Worm (Caenorhabditis elegans) whole organism, young adult: ENCODE results near the gene Y75B7AR.1.

Experiments
- B0019.2 ChIP-seq: fragments of 200-800 bp; sonication (Bioruptor generic); conservative IDR thresholded peaks from 2 replicates; pipeline ENCODE4 v1.3.6; 2022; ENCODE audit warnings: missing genetic modification reagents, missing genetic modification characterization, missing compliant biosample characterization
- B0261.1 ChIP-seq: sonication (generic microtip); optimal IDR thresholded peaks from 2 replicates; lab custom pipeline; 2016; ENCODE audit warnings: mild to moderate bottlenecking, missing genetic modification characterization, moderate library complexity, missing compliant biosample characterization
- C06A6.2 ChIP-seq: fragments of 200-800 bp; sonication (Bioruptor generic); conservative IDR thresholded peaks from 2 replicates; pipeline ENCODE4 v1.3.6; 2022; ENCODE audit warnings: missing genetic modification characterization, missing compliant biosample characterization
- F23B12.7 ChIP-seq: sonication (generic microtip); optimal IDR thresholded peaks from 2 replicates; lab custom pipeline; 2017; ENCODE audit warnings: missing genetic modification characterization, mild to moderate bottlenecking, missing compliant biosample characterization, antibody characterized with exemption, moderate library complexity; ENCODE audit not compliant: insufficient read depth
- F37B4.10 ChIP-seq: fragments of 200-800 bp; sonication (Bioruptor generic); IDR thresholded peaks from 2 replicates; pipeline ENCODE4 v1.3.6; 2022; ENCODE audit warnings: missing genetic modification characterization, missing compliant biosample characterization
- F57C9.4 ChIP-seq: sonication (generic microtip); optimal IDR thresholded peaks from 2 replicates; lab custom pipeline; 2017; ENCODE audit warnings: mild to moderate bottlenecking, missing genetic modification characterization, missing compliant biosample characterization
- K12H6.12 ChIP-seq: fragments of 200-800 bp; sonication (Bioruptor generic); optimal IDR thresholded peaks from 2 replicates; lab custom pipeline; 2018; ENCODE audit warnings: mild to moderate bottlenecking, missing genetic modification characterization, missing compliant biosample characterization
- T07F8.4 ChIP-seq: sonication (generic microtip); optimal IDR thresholded peaks from 2 replicates; lab custom pipeline; 2016; ENCODE audit warnings: mild to moderate bottlenecking, missing genetic modification characterization, moderate library complexity, missing compliant biosample characterization
- Y53F4B.3 ChIP-seq: fragments of 200-800 bp; sonication (Bioruptor generic); IDR thresholded peaks from 2 replicates; pipeline ENCODE4 v1.3.6; 2022; ENCODE audit warnings: missing genetic modification reagents, missing genetic modification characterization, missing compliant biosample characterization
- Y67H2A.10 ChIP-seq: fragments of 200-800 bp; sonication (Bioruptor generic); conservative IDR thresholded peaks from 2 replicates; pipeline ENCODE4 v1.3.6; 2022; ENCODE audit warnings: missing genetic modification reagents, missing genetic modification characterization, missing compliant biosample characterization
- Y79H2A.3 ChIP-seq: fragments of 200-800 bp; sonication (Bioruptor generic); conservative IDR thresholded peaks from 2 replicates; pipeline ENCODE4 v1.3.6; 2022; ENCODE audit warnings: missing genetic modification reagents, missing genetic modification characterization, missing compliant biosample characterization
- ZK185.1 ChIP-seq: sonication (generic microtip); optimal IDR thresholded peaks from 2 replicates; lab custom pipeline; 2016; ENCODE audit warnings: mild to moderate bottlenecking, missing genetic modification characterization, missing compliant biosample characterization; ENCODE audit not compliant: poor library complexity, severe bottlenecking
- ama-1 ChIP-seq, 3 experiments: fragments of 150-350 bp in 1 of 3; sonication (generic microtip) in 2 of 3; optimal IDR thresholded peaks; 2 replicates each; lab custom pipeline; 2014 to 2018; ENCODE audit warnings: missing biosample characterization in 2 of 3, missing genetic modification characterization in 2 of 3, missing genetic modification reagents in 2 of 3
- aptf-2 ChIP-seq: fragments of 200-800 bp; sonication (Bioruptor generic); conservative IDR thresholded peaks from 2 replicates; pipeline ENCODE4 v1.3.6; 2022; ENCODE audit warnings: missing genetic modification reagents, missing genetic modification characterization, missing compliant biosample characterization
- aptf-3 ChIP-seq: fragments of 200-800 bp; sonication (Bioruptor generic); IDR thresholded peaks from 2 replicates; pipeline ENCODE4 v1.3.6; 2022; ENCODE audit warnings: missing genetic modification characterization, missing compliant biosample characterization
- athp-1 ChIP-seq: sonication (generic microtip); optimal IDR thresholded peaks from 2 replicates; lab custom pipeline; 2017; ENCODE audit warnings: mild to moderate bottlenecking, missing genetic modification characterization, missing compliant biosample characterization
- attf-6 ChIP-seq: fragments of 200-800 bp; sonication (Bioruptor generic); IDR thresholded peaks from 2 replicates; pipeline ENCODE4 v1.3.6; 2022; ENCODE audit warnings: missing genetic modification reagents, missing genetic modification characterization, missing compliant biosample characterization
- bed-2 ChIP-seq: fragments of 200-800 bp; sonication (Bioruptor generic); IDR thresholded peaks from 2 replicates; pipeline ENCODE4 v1.3.6; 2022; ENCODE audit warnings: missing genetic modification reagents, missing genetic modification characterization, missing compliant biosample characterization
- ceh-27 ChIP-seq: fragments of 200-800 bp; sonication (Bioruptor generic); optimal IDR thresholded peaks from 2 replicates; lab custom pipeline; 2018; ENCODE audit warnings: mild to moderate bottlenecking, missing genetic modification characterization, moderate library complexity, missing compliant biosample characterization
- ceh-91 ChIP-seq: fragments of 200-800 bp; sonication (Bioruptor generic); IDR thresholded peaks from 2 replicates; pipeline ENCODE4 v1.3.6; 2022; ENCODE audit warnings: missing genetic modification reagents, missing genetic modification characterization, missing compliant biosample characterization
- chd-7 ChIP-seq: sonication (generic microtip); optimal IDR thresholded peaks from 2 replicates; lab custom pipeline; 2016; ENCODE audit warnings: mild to moderate bottlenecking, missing genetic modification characterization, moderate library complexity, missing compliant biosample characterization
- dox-1 ChIP-seq: fragments of 200-800 bp; sonication (Bioruptor generic); IDR thresholded peaks from 2 replicates; pipeline ENCODE4 v1.3.6; 2022; ENCODE audit warnings: missing genetic modification reagents, missing genetic modification characterization, missing compliant biosample characterization
- him-1 ChIP-seq: sonication (generic microtip); optimal IDR thresholded peaks from 2 replicates; lab custom pipeline; 2016; ENCODE audit warnings: missing genotype, missing genetic modification reagents, missing genetic modification characterization, missing compliant biosample characterization
- hsf-1 ChIP-seq: fragments of 200-800 bp; sonication (Bioruptor generic); IDR thresholded peaks from 2 replicates; pipeline ENCODE4 v1.3.6; 2022; ENCODE audit warnings: missing genetic modification reagents, missing genetic modification characterization, missing compliant biosample characterization
- lin-35 ChIP-seq, 3 experiments: fragments of 150-350 bp in 2 of 3; sonication (generic microtip) in 1 of 3; optimal IDR thresholded peaks; 2 replicates each; lab custom pipeline; 2014 to 2018; ENCODE audit warnings: missing biosample characterization in 3 of 3, missing genetic modification characterization in 3 of 3, missing genetic modification reagents in 3 of 3
- lsl-1 ChIP-seq: fragments of 200-800 bp; sonication (Bioruptor generic); optimal IDR thresholded peaks from 2 replicates; lab custom pipeline; 2018; ENCODE audit warnings: mild to moderate bottlenecking, missing genetic modification characterization, moderate library complexity, missing compliant biosample characterization
- lsy-27 ChIP-seq: sonication (generic microtip); optimal IDR thresholded peaks from 2 replicates; lab custom pipeline; 2017; ENCODE audit warnings: missing genetic modification characterization, mild to moderate bottlenecking, missing compliant biosample characterization, antibody characterized with exemption, missing genotype, borderline replicate concordance; ENCODE audit not compliant: insufficient read depth
- madf-3 ChIP-seq: fragments of 200-800 bp; sonication (Bioruptor generic); IDR thresholded peaks from 2 replicates; pipeline ENCODE4 v1.3.6; 2022; ENCODE audit warnings: missing genetic modification reagents, missing genetic modification characterization, missing compliant biosample characterization
- mes-4 ChIP-seq: sonication (generic microtip); optimal IDR thresholded peaks from 2 replicates; lab custom pipeline; 2016; ENCODE audit warnings: missing genotype, missing genetic modification characterization, missing compliant biosample characterization
- nfya-1 ChIP-seq: sonication (generic microtip); optimal IDR thresholded peaks from 2 replicates; lab custom pipeline; 2017; ENCODE audit warnings: antibody characterized with exemption, missing compliant biosample characterization, missing genetic modification characterization, borderline replicate concordance; ENCODE audit not compliant: insufficient read depth
- nhr-120 ChIP-seq: fragments of 200-800 bp; sonication (Bioruptor generic); IDR thresholded peaks from 2 replicates; pipeline ENCODE4 v1.3.6; 2022; ENCODE audit warnings: missing genetic modification characterization, missing compliant biosample characterization
- nhr-80 ChIP-seq: sonication (generic microtip); optimal IDR thresholded peaks from 2 replicates; lab custom pipeline; 2016; ENCODE audit warnings: missing genetic modification characterization, missing compliant biosample characterization
- rpc-1 ChIP-seq, 2 experiments: fragments of 150-350 bp in 1 of 2; sonication (generic microtip) in 1 of 2; optimal IDR thresholded peaks; 2 replicates each; lab custom pipeline; 2014 to 2018; ENCODE audit warnings: missing biosample characterization in 1 of 2, missing genetic modification characterization in 1 of 2, missing genetic modification reagents in 1 of 2, missing genotype in 1 of 2
- snpc-1.1 ChIP-seq: sonication (generic microtip); optimal IDR thresholded peaks from 2 replicates; lab custom pipeline; 2017; ENCODE audit warnings: missing genetic modification characterization, mild to moderate bottlenecking, missing compliant biosample characterization, antibody characterized with exemption, moderate library complexity, missing genotype, missing genetic modification reagents; ENCODE audit not compliant: insufficient read depth
- somi-1 ChIP-seq: fragments of 200-800 bp; sonication (Bioruptor generic); optimal IDR thresholded peaks from 2 replicates; lab custom pipeline; 2018; ENCODE audit warnings: mild to moderate bottlenecking, missing genetic modification characterization, missing compliant biosample characterization
- tbp1 ChIP-seq: fragments of 200-800 bp; sonication (Bioruptor generic); optimal IDR thresholded peaks from 2 replicates; lab custom pipeline; 2018; ENCODE audit warnings: mild to moderate bottlenecking, missing genetic modification characterization, missing compliant biosample characterization
- tbx-9 ChIP-seq: sonication (generic microtip); optimal IDR thresholded peaks from 2 replicates; lab custom pipeline; 2016; ENCODE audit warnings: borderline replicate concordance, missing genetic modification characterization, inconsistent platforms, missing compliant biosample characterization
- unc-62 ChIP-seq: fragments of 150-350 bp; optimal IDR thresholded peaks from 2 replicates; lab custom pipeline; 2014; ENCODE audit warnings: missing biosample characterization, missing genetic modification reagents, missing genetic modification characterization
- xnd-1 ChIP-seq: sonication (generic microtip); optimal IDR thresholded peaks from 2 replicates; lab custom pipeline; 2016; ENCODE audit warnings: missing genotype, missing genetic modification reagents, missing genetic modification characterization, missing compliant biosample characterization
- ztf-3 ChIP-seq: fragments of 200-800 bp; sonication (Bioruptor generic); optimal IDR thresholded peaks from 2 replicates; lab custom pipeline; 2018; ENCODE audit warnings: mild to moderate bottlenecking, missing genetic modification characterization, missing compliant biosample characterization
- ztf-6 ChIP-seq: fragments of 200-800 bp; sonication (Bioruptor generic); IDR thresholded peaks from 2 replicates; pipeline ENCODE4 v1.3.6; 2022; ENCODE audit warnings: missing genetic modification reagents, missing genetic modification characterization, missing compliant biosample characterization

Gene Y75B7AR.1

DNA sequence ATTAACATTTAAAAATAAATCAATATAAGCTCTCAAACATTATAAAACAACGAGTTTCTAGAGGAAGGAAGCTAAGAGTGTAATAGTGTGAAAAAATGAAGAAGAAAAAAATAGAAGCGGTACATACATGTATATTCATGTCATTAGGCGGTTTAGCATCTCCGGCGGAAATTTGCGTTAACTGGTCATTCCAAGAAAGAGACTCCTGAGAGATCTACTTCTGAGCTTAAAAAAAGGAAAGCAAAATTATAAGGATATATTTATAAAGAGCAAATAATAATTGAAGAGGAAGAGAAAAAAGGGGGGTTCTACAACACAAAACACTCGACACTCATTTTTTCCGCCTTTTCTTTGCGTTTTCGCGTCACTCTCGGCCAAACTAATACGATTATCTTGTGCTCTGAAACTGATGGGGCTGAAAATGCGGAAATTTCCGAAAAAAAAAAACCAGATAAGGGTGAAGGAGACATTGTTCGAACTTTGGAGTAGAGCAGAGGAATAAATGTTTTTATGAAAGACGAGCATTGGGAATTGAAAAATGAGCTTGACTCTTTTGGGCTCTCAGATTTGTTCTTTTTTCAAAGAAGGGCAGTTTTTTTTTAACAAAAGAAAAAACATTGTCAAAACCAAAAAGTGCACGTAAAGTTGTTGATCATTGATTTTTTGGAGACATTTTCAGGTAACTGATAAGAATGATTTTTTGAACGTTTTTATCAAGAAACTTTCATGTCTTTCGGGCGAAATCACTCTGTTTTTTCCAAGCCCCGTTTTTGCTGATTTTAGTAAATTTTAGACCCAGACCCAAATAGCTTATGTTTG is 22.0 kb upstream of the Y75B7AR.1 start:
- no peak for TF ChIP-seq ZK185.1 (tag; lab: Kevin White, UChicago)
- no peak for TF ChIP-seq lin-35 (GFP tag; optimal IDR thresholded peaks at IDR 0.05; lab: Kevin White, UChicago)
- TF ChIP-seq nhr-80, result peak; percentile 78
- TF ChIP-seq, all 124 proteins: peak for 1

- TF ChIP-seq attf-6 (GFP tag; lab: Robert Waterston, UW), result no peak
- no peak for TF ChIP-seq dox-1 (GFP tag; lab: Robert Waterston, UW)
- TF ChIP-seq nhr-80, result no peak
- TF ChIP-seq chd-7, result no peak
- TF ChIP-seq mes-4 (tag; lab: Kevin White, UChicago), result no peak
- TF ChIP-seq him-1 (tag; lab: Kevin White, UChicago), result no peak
- TF ChIP-seq T07F8.4, result no peak
- no peak for TF ChIP-seq unc-62 (GFP tag; lab: Kevin White, UChicago)
- no peak for TF ChIP-seq ztf-3 (GFP tag; lab: Kevin White, UChicago)
- TF ChIP-seq nfya-1 (tag; lab: Kevin White, UChicago), result no peak
- TF ChIP-seq somi-1, result no peak
- no peak for TF ChIP-seq madf-3 (GFP tag; lab: Robert Waterston, UW)
- TF ChIP-seq ztf-6 (GFP tag; lab: Robert Waterston, UW), result no peak
- TF ChIP-seq hsf-1 (GFP tag; lab: Robert Waterston, UW), result no peak
- no peak for TF ChIP-seq nhr-120 (GFP tag; lab: Robert Waterston, UW)
- no peak for TF ChIP-seq F37B4.10
- TF ChIP-seq Y79H2A.3 (GFP tag; lab: Robert Waterston, UW), result no peak
- TF ChIP-seq F23B12.7 (tag; lab: Kevin White, UChicago), result no peak
- no peak for TF ChIP-seq F57C9.4 (tag; lab: Kevin White, UChicago)
Measured at ce11 chrV:1411459-1411858, 18.7 kb upstream of the Y75B7AR.1 start, which contains the start of gene snt-5. Gene snt-5 (minus strand): TSS chrV:1411559.

DNA sequence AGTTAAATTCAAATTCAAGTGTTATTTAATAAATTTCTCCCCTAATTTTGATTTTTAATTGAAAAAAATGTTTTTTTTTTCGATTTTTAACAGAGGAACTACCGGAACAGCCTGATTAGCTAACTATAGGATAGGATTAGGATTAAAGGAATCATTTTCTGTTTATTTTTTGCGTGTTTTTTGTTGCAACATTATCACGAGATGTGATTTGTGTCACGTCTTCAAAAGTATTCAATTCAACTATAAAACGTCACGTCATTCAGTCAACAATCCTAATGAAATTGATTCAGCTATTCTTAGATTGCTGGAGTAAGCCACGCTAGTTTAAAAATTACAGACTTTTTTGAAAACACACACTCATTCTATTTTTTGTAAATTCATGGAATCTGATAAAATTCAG is 17.9 kb upstream of the Y75B7AR.1 start:
- no peak for TF ChIP-seq lsy-27 (tag; lab: Kevin White, UChicago)
- no peak for TF ChIP-seq ceh-91
- TF ChIP-seq nfya-1 (tag; lab: Kevin White, UChicago), result no peak
- TF ChIP-seq tbp1, result no peak
- TF ChIP-seq mes-4 (tag; lab: Kevin White, UChicago), result no peak
- TF ChIP-seq Y53F4B.3 (GFP tag; lab: Robert Waterston, UW), result no peak
- TF ChIP-seq rpc-1 (optimal IDR thresholded peaks at IDR 0.05; lab: Kevin White, UChicago), result no peak
- no peak for TF ChIP-seq rpc-1 (tag; optimal IDR thresholded peaks at IDR 0.05; lab: Kevin White, UChicago)
- no peak for TF ChIP-seq C06A6.2
- TF ChIP-seq B0019.2 (GFP tag; lab: Robert Waterston, UW), result no peak

DNA sequence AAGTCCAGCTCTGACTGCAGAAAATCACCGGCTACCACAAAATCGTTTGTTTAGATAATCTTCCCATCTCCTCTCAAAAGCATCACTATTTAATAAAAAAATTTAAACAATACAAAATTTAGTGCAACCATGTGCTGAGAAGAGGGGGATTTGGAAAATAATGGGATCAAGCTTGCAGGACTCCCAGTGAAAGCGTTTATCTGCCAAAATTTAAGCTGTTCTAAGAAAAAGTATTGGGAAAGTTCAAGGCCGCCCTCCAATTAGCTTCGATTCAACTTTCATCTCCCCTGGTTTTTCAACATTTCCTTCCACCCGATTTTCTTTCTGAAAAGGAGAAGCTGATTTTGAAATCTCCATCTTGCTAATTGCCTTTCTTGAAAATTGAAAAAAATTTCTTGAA is 15.3 kb upstream of the Y75B7AR.1 start:
- TF ChIP-seq aptf-2 (GFP tag; lab: Robert Waterston, UW) (no peak), ama-1 (optimal IDR thresholded peaks at IDR 0.05; lab: Kevin White, UChicago) (no peak), ama-1 (GFP tag; optimal IDR thresholded peaks at IDR 0.05; lab: Kevin White, UChicago) (no peak), tbx-9 (tag; lab: Kevin White, UChicago) (no peak), mes-4 (tag; lab: Kevin White, UChicago) (no peak), hsf-1 (GFP tag; lab: Robert Waterston, UW) (no peak), lsl-1 (GFP tag; lab: Kevin White, UChicago) (no peak), K12H6.12 (tag; lab: Kevin White, UChicago) (no peak), xnd-1 (tag; lab: Kevin White, UChicago) (no peak), Y67H2A.10 (GFP tag; lab: Robert Waterston, UW) (no peak), B0261.1 (tag; lab: Kevin White, UChicago) (no peak), athp-1 (no peak), bed-2 (GFP tag; lab: Robert Waterston, UW) (no peak), aptf-3 (GFP tag; lab: Robert Waterston, UW) (no peak), ceh-27 (GFP tag; lab: Kevin White, UChicago) (no peak), nhr-120 (GFP tag; lab: Robert Waterston, UW) (no peak), snpc-1.1 (tag; lab: Kevin White, UChicago) (no peak), F37B4.10 (no peak)
